Worm (Caenorhabditis elegans): ENCODE results near the gene T01D1.4.

DNA sequence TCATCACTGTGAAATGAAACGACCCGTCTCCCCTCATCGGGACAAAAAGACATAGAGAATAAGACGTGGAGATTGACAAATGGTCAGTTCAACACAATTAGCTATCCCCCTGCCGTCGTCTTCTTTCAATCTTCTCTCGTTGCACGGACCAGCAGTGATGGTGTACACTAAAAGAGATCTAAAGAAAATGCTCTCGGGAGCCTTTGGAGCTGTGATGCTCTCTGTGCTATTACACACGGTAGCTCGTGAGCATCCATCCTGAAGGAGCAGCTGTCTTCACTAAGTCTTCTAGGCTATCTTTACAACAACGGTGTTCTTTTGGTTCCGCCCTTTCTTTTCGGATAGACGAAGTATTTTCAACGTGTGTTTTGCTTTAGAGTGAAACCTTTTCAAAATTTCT is 17.6 kb downstream of the T01D1.4 start:
- no peak for TF ChIP-seq dmd-4 (tag; optimal IDR thresholded peaks at IDR 0.05)
- no peak for TF ChIP-seq unc-39 (tag; optimal IDR thresholded peaks at IDR 0.05)
- TF ChIP-seq elt-1 (tag; optimal IDR thresholded peaks at IDR 0.05), result no peak
- TF ChIP-seq R02D3.7 (tag; optimal IDR thresholded peaks at IDR 0.05), result no peak
- no peak for TF ChIP-seq alr-1 (tag; optimal IDR thresholded peaks at IDR 0.05)
- TF ChIP-seq sma-9 (GFP tag; optimal IDR thresholded peaks at IDR 0.05), result peak; percentile 46
- TF ChIP-seq sma-9 (tag; optimal IDR thresholded peaks at IDR 0.05), result no peak
- TF ChIP-seq elt-3 (tag; optimal IDR thresholded peaks at IDR 0.05), result no peak
- TF ChIP-seq ztf-11 (tag; optimal IDR thresholded peaks at IDR 0.05), result no peak
- no peak for TF ChIP-seq nhr-12 (tag; optimal IDR thresholded peaks at IDR 0.05)
- TF ChIP-seq zag-1 (tag; optimal IDR thresholded peaks at IDR 0.05), result no peak
- no peak for TF ChIP-seq unc-62 (GFP tag; optimal IDR thresholded peaks at IDR 0.05)
- TF ChIP-seq nhr-25 (tag; optimal IDR thresholded peaks at IDR 0.05), result no peak
- no peak for TF ChIP-seq sma-3 (GFP tag; optimal IDR thresholded peaks at IDR 0.05)
- no peak for TF ChIP-seq ama-1 (optimal IDR thresholded peaks at IDR 0.05)

Measured in whole organism, L2 larva.